Worm (Caenorhabditis elegans): ENCODE results near the gene spig-1.

ce11 chrV:7096811-7097210, 45.3 kb downstream of the spig-1 start:
- TF ChIP-seq ztf-16 (tag; optimal IDR thresholded peaks at IDR 0.05) (no peak), nhr-11 (tag; optimal IDR thresholded peaks at IDR 0.05) (no peak), ceh-9 (tag; optimal IDR thresholded peaks at IDR 0.05) (no peak), pat-9 (tag; optimal IDR thresholded peaks at IDR 0.05) (no peak), nfya-1 (tag; optimal IDR thresholded peaks at IDR 0.05) (no peak), ama-1 (optimal IDR thresholded peaks at IDR 0.05) (no peak), dve-1 (tag; optimal IDR thresholded peaks at IDR 0.05) (no peak), odd-2 (tag; optimal IDR thresholded peaks at IDR 0.05) (no peak), ceh-22 (tag; optimal IDR thresholded peaks at IDR 0.05) (no peak), elt-4 (tag; optimal IDR thresholded peaks at IDR 0.05) (no peak), eyg-1 (tag; optimal IDR thresholded peaks at IDR 0.05) (no peak), unc-86 (tag; optimal IDR thresholded peaks at IDR 0.05) (no peak)

Data from whole organism, late embryonic.